Fruit fly (Drosophila melanogaster): ENCODE data around the gene Cdc23.

- TF ChIP-seq CG1620 (GFP tag; optimal IDR thresholded peaks at IDR 0.05): peak; percentile 79
- TF ChIP-seq kay (GFP tag; ENCODE audit: borderline replicate concordance): no peak
- no peak for TF ChIP-seq Clk (GFP tag; optimal IDR thresholded peaks at IDR 0.05)
- TF ChIP-seq Crg-1 (GFP tag; optimal IDR thresholded peaks at IDR 0.05): peak; percentile 59
- peak; percentile 14 for TF ChIP-seq CG5204 (GFP tag; optimal IDR thresholded peaks at IDR 0.05)
- TF ChIP-seq pad (GFP tag; optimal IDR thresholded peaks at IDR 0.05): peak; percentile 24
Measured at dm6 chr2L:20414750-20415211, 44.4 kb upstream of the Cdc23 start, which contains the start of gene CG10947.

Measured in whole organism, adult.